Worm (Caenorhabditis elegans): Measurements from ENCODE around the gene ZK856.6.

DNA sequence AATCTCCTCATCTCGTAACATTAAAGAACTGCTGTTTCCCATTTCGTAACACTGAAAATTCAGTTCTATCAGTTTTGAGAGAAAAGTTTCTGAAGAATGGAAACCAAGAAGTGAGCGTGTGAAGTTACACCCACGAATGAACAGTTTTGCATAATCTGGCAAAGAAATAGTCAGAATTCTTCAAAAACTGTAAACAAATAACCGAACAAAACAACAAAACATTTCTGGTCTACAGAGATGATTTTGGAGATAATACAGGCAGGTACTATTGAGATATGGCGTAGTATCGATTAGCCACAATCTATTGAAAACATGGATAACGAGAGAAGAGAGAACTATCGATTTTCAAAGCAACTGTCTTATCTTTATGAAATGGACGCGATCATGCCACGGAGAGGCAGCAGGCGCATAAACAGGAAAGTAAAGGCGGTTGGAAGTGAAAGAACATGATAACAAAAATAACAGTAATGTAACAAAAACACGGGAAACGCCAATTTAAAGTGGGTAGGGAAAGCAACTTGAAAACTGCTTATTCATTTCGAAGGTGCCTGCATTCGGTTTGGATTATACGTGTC lies 5.0 kb downstream of the ZK856.6 start, which contains the start of gene chpf-1:
- no peak for TF ChIP-seq ceh-36 (tag; optimal IDR thresholded peaks at IDR 0.05)
- no peak for TF ChIP-seq F13C5.2 (tag; optimal IDR thresholded peaks at IDR 0.05)
- no peak for TF ChIP-seq ama-1 (optimal IDR thresholded peaks at IDR 0.05)
- TF ChIP-seq tra-4 (tag; optimal IDR thresholded peaks at IDR 0.05), result no peak
- no peak for TF ChIP-seq aly-1 (tag; optimal IDR thresholded peaks at IDR 0.05)
- no peak for TF ChIP-seq tbx-37 (GFP tag; conservative IDR thresholded peaks at IDR 0.05)
- TF ChIP-seq hnd-1 (tag; optimal IDR thresholded peaks at IDR 0.05), result no peak
- no peak for TF ChIP-seq tbx-11 (GFP tag; IDR thresholded peaks at IDR 0.05)
- no peak for TF ChIP-seq pes-1 (GFP tag; IDR thresholded peaks at IDR 0.05)
- TF ChIP-seq B0310.2 (tag; optimal IDR thresholded peaks at IDR 0.05), result no peak
- no peak for TF ChIP-seq ets-7 (tag; optimal IDR thresholded peaks at IDR 0.05)
- TF ChIP-seq sea-1 (GFP tag; conservative IDR thresholded peaks at IDR 0.05), result no peak
- TF ChIP-seq flt-1 (GFP tag; IDR thresholded peaks at IDR 0.05), result no peak
- no peak for TF ChIP-seq scrt-1 (GFP tag; IDR thresholded peaks at IDR 0.05)

All from whole organism, early embryonic.